Worm (Caenorhabditis elegans) whole organism, L4 larva: Measurements from ENCODE around the gene Y49F6B.8.
"Not testable (repeated sequence)": the region's sequence is repeated elsewhere in the genome, so short reads cannot be mapped to it uniquely, and the experiment has no call there.

Source experiments
- F26F4.8 ChIP-seq: fragments of 200-800 bp; sonication (Bioruptor generic); conservative IDR thresholded peaks from 2 replicates; pipeline ENCODE4 v1.3.6; 2022; ENCODE audit warnings: missing genetic modification characterization, missing compliant biosample characterization
- R02D3.7 ChIP-seq: fragments of 150-350 bp; sonication (generic microtip); optimal IDR thresholded peaks from 3 replicates; lab custom pipeline; 2014; ENCODE audit warnings: missing biosample characterization, missing genetic modification characterization
- Y75B8A.6 ChIP-seq: fragments of 200-800 bp; sonication (Bioruptor generic); IDR thresholded peaks from 2 replicates; pipeline ENCODE4 v1.3.6; 2022; ENCODE audit warnings: missing genetic modification reagents, missing genetic modification characterization, missing compliant biosample characterization
- ZK337.2 ChIP-seq: fragments of 200-800 bp; sonication (Bioruptor generic); IDR thresholded peaks from 2 replicates; pipeline ENCODE4 v1.3.6; 2022; ENCODE audit warnings: missing genetic modification reagents, missing genetic modification characterization, missing compliant biosample characterization
- aha-1 ChIP-seq: fragments of 150-350 bp; peaks from one replicate; lab custom pipeline; 2014; ENCODE audit warnings: missing biosample characterization, missing genetic modification characterization
- ceh-20 ChIP-seq: fragments of 200-800 bp; sonication (Bioruptor generic); IDR thresholded peaks from 2 replicates; pipeline ENCODE4 v1.3.6; 2022; ENCODE audit warnings: missing genetic modification reagents, missing genetic modification characterization, missing compliant biosample characterization
- ceh-44 ChIP-seq: fragments of 200-800 bp; sonication (Bioruptor generic); IDR thresholded peaks from 2 replicates; pipeline ENCODE4 v1.3.6; 2022; ENCODE audit warnings: missing genetic modification reagents, missing genetic modification characterization, missing compliant biosample characterization
- ces-1 ChIP-seq: fragments of 150-350 bp; sonication (generic microtip); optimal IDR thresholded peaks from 4 replicates; lab custom pipeline; 2014; ENCODE audit warnings: missing biosample characterization, missing genetic modification reagents, missing genetic modification characterization
- cey-2 ChIP-seq: sonication (generic microtip); optimal IDR thresholded peaks from 3 replicates; lab custom pipeline; 2017; ENCODE audit warnings: missing genetic modification characterization, mild to moderate bottlenecking, missing compliant biosample characterization, antibody characterized with exemption, borderline replicate concordance; ENCODE audit not compliant: insufficient read depth
- daf-16 ChIP-seq, 3 experiments: sonication (generic microtip); optimal IDR thresholded peaks; 2 replicates each; lab custom pipeline; 2016 to 2017; ENCODE audit warnings: missing genetic modification characterization in 3 of 3, missing genetic modification reagents in 3 of 3, mild to moderate bottlenecking in 2 of 3, missing compliant biosample characterization in 2 of 3, missing biosample characterization in 1 of 3, moderate library complexity in 1 of 3
- duxl-1 ChIP-seq: sonication (generic microtip); optimal IDR thresholded peaks from 2 replicates; lab custom pipeline; 2016; ENCODE audit warnings: mild to moderate bottlenecking, missing genetic modification characterization, moderate library complexity, missing compliant biosample characterization; ENCODE audit not compliant: poor library complexity
- egl-27 ChIP-seq: sonication (generic microtip); optimal IDR thresholded peaks from 3 replicates; lab custom pipeline; 2017; ENCODE audit warnings: missing biosample characterization, missing genetic modification reagents, missing genetic modification characterization
- egl-43 ChIP-seq: fragments of 200-800 bp; sonication (Bioruptor generic); IDR thresholded peaks from 2 replicates; pipeline ENCODE4 v1.3.6; 2022; ENCODE audit warnings: missing genetic modification reagents, missing genetic modification characterization, missing compliant biosample characterization
- gei-8 ChIP-seq: fragments of 200-800 bp; sonication (Bioruptor generic); optimal IDR thresholded peaks from 2 replicates; lab custom pipeline; 2018; ENCODE audit warnings: mild to moderate bottlenecking, missing genetic modification characterization, missing compliant biosample characterization
- hif-1 ChIP-seq, 2 experiments: sonication (generic microtip); optimal IDR thresholded peaks; 2 replicates each; lab custom pipeline; 2016 to 2017; ENCODE audit warnings: missing compliant biosample characterization in 2 of 2, missing genetic modification characterization in 2 of 2, missing genetic modification reagents in 2 of 2, missing genotype in 2 of 2, mild to moderate bottlenecking in 1 of 2
- hlh-11 ChIP-seq: fragments of 200-800 bp; sonication (Bioruptor generic); optimal IDR thresholded peaks from 2 replicates; lab custom pipeline; 2018; ENCODE audit warnings: mild to moderate bottlenecking, missing genetic modification characterization, missing compliant biosample characterization
- hlh-30 ChIP-seq: sonication (generic microtip); optimal IDR thresholded peaks from 2 replicates; lab custom pipeline; 2017; ENCODE audit warnings: antibody characterized with exemption, mild to moderate bottlenecking, missing genetic modification characterization, missing compliant biosample characterization; ENCODE audit not compliant: insufficient read depth
- hmg-1.1 ChIP-seq: fragments of 200-800 bp; sonication (Bioruptor generic); IDR thresholded peaks from 2 replicates; pipeline ENCODE4 v1.3.6; 2022; ENCODE audit warnings: missing genetic modification reagents, missing genetic modification characterization, missing compliant biosample characterization
- lin-15B ChIP-seq: fragments of 150-350 bp; sonication (generic microtip); optimal IDR thresholded peaks from 3 replicates; lab custom pipeline; 2014; ENCODE audit warnings: missing biosample characterization, missing genetic modification characterization
- lin-29 ChIP-seq: fragments of 200-800 bp; sonication (Bioruptor generic); IDR thresholded peaks from 2 replicates; pipeline ENCODE4 v1.3.6; 2022; ENCODE audit warnings: missing genetic modification reagents, missing genetic modification characterization, missing compliant biosample characterization
- lin-38 ChIP-seq: fragments of 200-800 bp; sonication (Bioruptor generic); IDR thresholded peaks from 2 replicates; pipeline ENCODE4 v1.3.6; 2022; ENCODE audit warnings: missing genetic modification reagents, missing genetic modification characterization, missing compliant biosample characterization
- lin-39 ChIP-seq: fragments of 150-350 bp; optimal IDR thresholded peaks from 2 replicates; lab custom pipeline; 2014; ENCODE audit warnings: missing biosample characterization, missing genetic modification reagents, missing genetic modification characterization
- lir-3 ChIP-seq: sonication (generic microtip); optimal IDR thresholded peaks from 2 replicates; lab custom pipeline; 2016; ENCODE audit warnings: mild to moderate bottlenecking, missing genetic modification characterization, missing compliant biosample characterization
- mdl-1 ChIP-seq, 2 experiments: fragments of 150-350 bp in 1 of 2; sonication (generic microtip) in 1 of 2; optimal IDR thresholded peaks; 2 replicates each; lab custom pipeline; 2014 to 2017; ENCODE audit warnings: missing biosample characterization in 2 of 2, missing genetic modification characterization in 2 of 2
- mes-2 ChIP-seq: sonication (generic microtip); optimal IDR thresholded peaks from 2 replicates; lab custom pipeline; 2016; ENCODE audit warnings: missing genotype, mild to moderate bottlenecking, missing genetic modification characterization, missing compliant biosample characterization; ENCODE audit not compliant: poor library complexity, severe bottlenecking
- mxl-2 ChIP-seq: fragments of 200-800 bp; sonication (Bioruptor generic); conservative IDR thresholded peaks from 2 replicates; pipeline ENCODE4 v1.3.6; 2022; ENCODE audit warnings: missing genetic modification reagents, missing genetic modification characterization, missing compliant biosample characterization
- nhr-10 ChIP-seq: fragments of 150-350 bp; optimal IDR thresholded peaks from 2 replicates; lab custom pipeline; 2014; ENCODE audit warnings: missing biosample characterization, missing genetic modification characterization
- nhr-11 ChIP-seq: fragments of 150-350 bp; optimal IDR thresholded peaks from 2 replicates; lab custom pipeline; 2014; ENCODE audit warnings: missing biosample characterization, missing genetic modification characterization
- nhr-28 ChIP-seq: fragments of 150-350 bp; optimal IDR thresholded peaks from 2 replicates; lab custom pipeline; 2014; ENCODE audit warnings: missing biosample characterization, missing genetic modification characterization
- nhr-41 ChIP-seq: fragments of 200-800 bp; sonication (Bioruptor generic); IDR thresholded peaks from 2 replicates; pipeline ENCODE4 v1.3.6; 2022; ENCODE audit warnings: missing genetic modification reagents, missing genetic modification characterization, missing compliant biosample characterization
- nhr-6 ChIP-seq: fragments of 150-350 bp; optimal IDR thresholded peaks from 2 replicates; lab custom pipeline; 2014; ENCODE audit warnings: missing biosample characterization, missing genetic modification characterization
- nhr-77 ChIP-seq: fragments of 150-350 bp; optimal IDR thresholded peaks from 2 replicates; lab custom pipeline; 2014; ENCODE audit warnings: missing biosample characterization, missing genetic modification characterization
- rbr-2 ChIP-seq: sonication (generic microtip); optimal IDR thresholded peaks from 2 replicates; lab custom pipeline; 2016; ENCODE audit warnings: missing genotype, missing genetic modification characterization, missing compliant biosample characterization
- unc-39 ChIP-seq: sonication (generic microtip); optimal IDR thresholded peaks from 2 replicates; lab custom pipeline; 2017; ENCODE audit warnings: missing biosample characterization, missing genetic modification characterization
- unc-62 ChIP-seq, 3 experiments: fragments of 150-350 bp in 1 of 3; sonication (generic microtip); optimal IDR thresholded peaks in 2 of 3; peaks in 1 of 3; 1 replicate in 1 of 3; 2 replicates in 2 of 3; lab custom pipeline; 2014 to 2017; ENCODE audit warnings: missing biosample characterization in 3 of 3, missing genetic modification characterization in 3 of 3, missing genetic modification reagents in 3 of 3, missing genotype in 1 of 3
- zfp-2 ChIP-seq: sonication (generic microtip); optimal IDR thresholded peaks from 2 replicates; lab custom pipeline; 2016; ENCODE audit warnings: mild to moderate bottlenecking, missing genetic modification characterization, missing compliant biosample characterization
- zip-11 ChIP-seq: fragments of 200-800 bp; sonication (Bioruptor generic); IDR thresholded peaks from 2 replicates; pipeline ENCODE4 v1.3.6; 2022; ENCODE audit warnings: missing genetic modification characterization, missing compliant biosample characterization
- zip-2 ChIP-seq: fragments of 150-350 bp; optimal IDR thresholded peaks from 2 replicates; lab custom pipeline; 2014; ENCODE audit warnings: missing biosample characterization, missing genetic modification characterization
- ztf-11 ChIP-seq: fragments of 150-350 bp; optimal IDR thresholded peaks from 2 replicates; lab custom pipeline; 2014; ENCODE audit warnings: missing biosample characterization, missing genetic modification characterization

Gene Y49F6B.8

ce11 chrII:3449514-3449913 is 32.0 kb downstream of the Y49F6B.8 start, which contains the start of gene C16C8.14:
C16C8.14 (plus strand) TSS chrII:3449814.
- not testable (repeated sequence) for TF ChIP-seq mxl-2; nhr-41 (GFP tag; lab: Robert Waterston, UW); zip-11

ce11 chrII:3448776-3449280 is 32.7 kb downstream of the Y49F6B.8 start, which contains the start of gene C16C8.25:
C16C8.25 (plus strand) TSS chrII:3449230.
- TF ChIP-seq hlh-30 (tag; lab: Kevin White, UChicago) = no peak
- no peak for TF ChIP-seq cey-2 (tag; lab: Kevin White, UChicago)
- TF ChIP-seq nhr-77 = no peak
- no peak for TF ChIP-seq zip-11
- no peak for TF ChIP-seq nhr-6 (tag; lab: Kevin White, UChicago)
- TF ChIP-seq F26F4.8 (GFP tag; lab: Robert Waterston, UW) = no peak
- TF ChIP-seq daf-16 (GFP tag; optimal IDR thresholded peaks at IDR 0.05; lab: Kevin White, UChicago) = no peak
- TF ChIP-seq daf-16 (tag; optimal IDR thresholded peaks at IDR 0.05; lab: Kevin White, UChicago) = no peak
- no peak for TF ChIP-seq lin-39 (tag; lab: Kevin White, UChicago)
- no peak for TF ChIP-seq egl-43 (GFP tag; lab: Robert Waterston, UW)
- TF ChIP-seq, all 104 proteins: peak for 0

- TF ChIP-seq lir-3 (tag; lab: Kevin White, UChicago) = no peak
Observed at ce11 chrII:3447906-3448305, 33.6 kb downstream of the Y49F6B.8 start, which contains the start of gene C16C8.21. C16C8.21 (plus strand) TSS chrII:3448206.

ce11 chrII:3446647-3447046 is 34.8 kb downstream of the Y49F6B.8 start, which contains the start of the genes C16C8.20 and gldi-6:
C16C8.20 (plus strand) TSS chrII:3446947.
gldi-6 (plus strand) TSS chrII:3446947.
- TF ChIP-seq ces-1 (GFP tag; lab: Kevin White, UChicago) (no peak), R02D3.7 (tag; lab: Kevin White, UChicago) (no peak), nhr-77 (no peak), nhr-6 (tag; lab: Kevin White, UChicago) (no peak), egl-27 (tag; lab: Kevin White, UChicago) (no peak), gei-8 (GFP tag; lab: Kevin White, UChicago) (no peak), mdl-1 (tag; optimal IDR thresholded peaks at IDR 0.05; lab: Kevin White, UChicago) (no peak), lin-29 (GFP tag; lab: Robert Waterston, UW) (no peak), ztf-11 (tag; lab: Kevin White, UChicago) (no peak), ZK337.2 (GFP tag; lab: Robert Waterston, UW) (no peak), hif-1 (tag; optimal IDR thresholded peaks at IDR 0.05; lab: Kevin White, UChicago) (no peak), lin-15B (tag; lab: Kevin White, UChicago) (no peak), unc-62 (GFP tag; optimal IDR thresholded peaks at IDR 0.05 in 1 of 2; lab: Kevin White, UChicago) (no peak), unc-62 (tag; optimal IDR thresholded peaks at IDR 0.05; lab: Kevin White, UChicago) (no peak), nhr-41 (GFP tag; lab: Robert Waterston, UW) (no peak), nhr-10 (no peak), rbr-2 (tag; lab: Kevin White, UChicago) (no peak), lin-38 (GFP tag; lab: Robert Waterston, UW) (no peak), Y75B8A.6 (GFP tag; lab: Robert Waterston, UW) (no peak), cey-2 (tag; lab: Kevin White, UChicago) (no peak)

ce11 chrII:3445285-3445806 is 36.1 kb downstream of the Y49F6B.8 start, which contains the start of the genes C16C8.5 and C16C8.16:
C16C8.5 (minus strand) TSS chrII:3445385.
C16C8.16 (plus strand) TSS chrII:3445756.
- no peak for TF ChIP-seq cey-2 (tag; lab: Kevin White, UChicago)
- TF ChIP-seq zfp-2 (tag; lab: Kevin White, UChicago) = no peak
- TF ChIP-seq nhr-11 (tag; lab: Kevin White, UChicago) = no peak
- TF ChIP-seq mes-2 (tag; lab: Kevin White, UChicago) = no peak
- TF ChIP-seq ceh-20 (GFP tag; lab: Robert Waterston, UW) = no peak
- TF ChIP-seq ceh-44 (GFP tag; lab: Robert Waterston, UW) = no peak
- TF ChIP-seq unc-39 = no peak
- no peak for TF ChIP-seq lin-38 (GFP tag; lab: Robert Waterston, UW)
- no peak for TF ChIP-seq zip-2 (tag; lab: Kevin White, UChicago)
- no peak for TF ChIP-seq nhr-28 (tag; lab: Kevin White, UChicago)
- no peak for TF ChIP-seq lir-3 (tag; lab: Kevin White, UChicago)
- no peak for TF ChIP-seq duxl-1 (tag; lab: Kevin White, UChicago)
- TF ChIP-seq hmg-1.1 (GFP tag; lab: Robert Waterston, UW) = no peak
- no peak for TF ChIP-seq R02D3.7 (tag; lab: Kevin White, UChicago)
- no peak for TF ChIP-seq lin-39 (tag; lab: Kevin White, UChicago)
- TF ChIP-seq aha-1 = no peak
- no peak for TF ChIP-seq nhr-6 (tag; lab: Kevin White, UChicago)
- no peak for TF ChIP-seq hlh-11
